Fruit fly (Drosophila melanogaster): ENCODE data around the gene NAAT1.

The NAAT1 gene

dm6 chrX:5419045-5419901, 8.6 kb upstream of the NAAT1 start (continued):
- TF ChIP-seq lola (GFP tag; optimal IDR thresholded peaks at IDR 0.05) (peak in 1 of 3 experiments; percentile 37), Side (GFP tag; optimal IDR thresholded peaks at IDR 0.05) (peak; percentile 23), fd102C (GFP tag; optimal IDR thresholded peaks at IDR 0.05) (no peak), CG11085 (GFP tag; IDR thresholded peaks at IDR 0.05) (peak; percentile 64), Nf-YB (GFP tag; optimal IDR thresholded peaks at IDR 0.05) (peak; percentile 14), chif (GFP tag; optimal IDR thresholded peaks at IDR 0.05) (peak; percentile 44 to 67), CG7556 (GFP tag; optimal IDR thresholded peaks at IDR 0.05) (peak; percentile 79), CG8944 (GFP tag; optimal IDR thresholded peaks at IDR 0.05) (peak; percentile 48), CG7357 (GFP tag; IDR thresholded peaks at IDR 0.05) (peak; percentile 74; the same call in 2 of the 3 replicates), CG4282 (GFP tag; optimal IDR thresholded peaks at IDR 0.05) (no peak), gsb (GFP tag; IDR thresholded peaks at IDR 0.05) (peak; percentile 55), pfk (GFP tag; optimal IDR thresholded peaks at IDR 0.05) (no peak), CG2712 (tag; optimal IDR thresholded peaks at IDR 0.05) (peak; percentile 52), HLHmδ (GFP tag; optimal IDR thresholded peaks at IDR 0.05) (no peak), Usf (GFP tag; optimal IDR thresholded peaks at IDR 0.05) (no peak), tin (GFP tag; optimal IDR thresholded peaks at IDR 0.05) (peak; percentile 56), gem (tag; optimal IDR thresholded peaks at IDR 0.05) (peak; percentile 85), BtbVII (GFP tag; optimal IDR thresholded peaks at IDR 0.05) (peak; percentile 45), CG3065 (GFP tag; optimal IDR thresholded peaks at IDR 0.05) (no peak), CG12104 (GFP tag; optimal IDR thresholded peaks at IDR 0.05) (peak; percentile 66), nmo (GFP tag; optimal IDR thresholded peaks at IDR 0.05) (peak; percentile 77), CG1529 (GFP tag; optimal IDR thresholded peaks at IDR 0.05) (peak; percentile 49), CG13123 (GFP tag; optimal IDR thresholded peaks at IDR 0.05) (peak; percentile 39), CG3281 (GFP tag; optimal IDR thresholded peaks at IDR 0.05) (peak; percentile 70), Gsc (GFP tag; IDR thresholded peaks at IDR 0.05) (no peak), Myb (GFP tag; optimal IDR thresholded peaks at IDR 0.05) (peak; percentile 53), CG4820 (GFP tag; optimal IDR thresholded peaks at IDR 0.05) (peak; percentile 62), Fer3 (tag; optimal IDR thresholded peaks at IDR 0.05) (peak; percentile 69), jing (GFP tag; optimal IDR thresholded peaks at IDR 0.05) (no peak), Awh (GFP tag; IDR thresholded peaks at IDR 0.05) (peak; percentile 83), sug (tag; optimal IDR thresholded peaks at IDR 0.05) (peak; percentile 84), CG11723 (GFP tag; optimal IDR thresholded peaks at IDR 0.05) (peak; percentile 16), CG7987 (GFP tag; optimal IDR thresholded peaks at IDR 0.05) (peak; percentile 10), cg (GFP tag; optimal IDR thresholded peaks at IDR 0.05) (peak; percentile 54), tna (GFP tag; IDR thresholded peaks at IDR 0.05; ENCODE audit: partially characterized antibody) (no peak), CG34422 (GFP tag; IDR thresholded peaks at IDR 0.05) (peak; percentile 55; the same call in 1 of the 3 replicates), CG14050 (GFP tag; IDR thresholded peaks at IDR 0.05) (peak; percentile 81), Rfx (GFP tag; IDR thresholded peaks at IDR 0.05) (peak; percentile 79), HmgD (GFP tag; optimal IDR thresholded peaks at IDR 0.05) (peak; percentile 34), oc (tag; optimal IDR thresholded peaks at IDR 0.05) (peak; percentile 68), croc (GFP tag; conservative IDR thresholded peaks at IDR 0.05) (peak; percentile 51; the same call in 2 of the 3 replicates), zf30C (GFP tag; optimal IDR thresholded peaks at IDR 0.05) (no peak), CG10654 (GFP tag; optimal IDR thresholded peaks at IDR 0.05) (peak; percentile 53), NFAT (GFP tag; IDR thresholded peaks at IDR 0.05) (peak; percentile 79), Oaz (GFP tag; IDR thresholded peaks at IDR 0.05) (peak; percentile 82), CG8765 (GFP tag; IDR thresholded peaks at IDR 0.05) (no peak), CG14014 (GFP tag; IDR thresholded peaks at IDR 0.05) (peak; percentile 74), org-1 (GFP tag; optimal IDR thresholded peaks at IDR 0.05) (peak; percentile 73), Lhr (GFP tag; optimal IDR thresholded peaks at IDR 0.05) (no peak)

Measured in whole organism, embryonic.